In the genomic region with DNA sequence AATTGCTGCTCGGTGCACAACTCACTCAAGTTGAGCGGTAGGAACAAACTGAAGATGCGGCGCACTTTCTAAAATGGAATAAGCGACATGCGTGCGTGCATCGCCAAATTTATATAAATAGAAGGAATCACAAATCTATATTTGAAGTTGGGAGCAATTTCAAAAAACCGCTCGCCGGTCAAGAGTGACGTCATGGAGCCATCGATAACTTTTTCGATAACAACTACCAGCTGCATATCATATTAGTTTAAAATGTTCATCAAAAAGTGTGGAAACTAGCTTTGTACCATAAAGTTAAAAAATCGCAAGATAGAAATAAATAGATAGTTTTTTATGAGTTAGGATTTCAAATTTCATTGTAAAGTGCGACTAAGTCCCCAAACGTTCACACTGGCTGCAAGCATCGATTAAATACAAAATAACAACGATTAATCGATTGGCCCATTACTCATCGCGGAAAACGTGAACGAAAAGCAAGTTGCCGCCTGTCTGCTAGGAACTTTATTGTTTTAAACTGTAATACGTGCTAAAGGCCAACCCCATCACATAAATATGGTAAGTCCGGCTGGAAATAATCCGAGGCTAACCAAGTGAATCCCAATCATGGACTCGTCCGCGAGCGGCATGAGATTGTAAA, we compare ENCODE assay signal across 1 fruit fly cellular context.
TF ChIP-seq lines count a peak whose summit lies in the region.

A gene (minus strand): TSS at position 51 of the 637 bp plus-strand sequence.
A gene (minus strand): TSS at position 51 of the 637 bp plus-strand sequence.
A gene (plus strand): TSS at position 439 of the 637 bp plus-strand sequence.

TF ChIP-seq in whole organism, embryonic, 481 proteins besides CTCF, POLR2A, EP300 and RAD21 (continued from another document and continues in another):
- TF ChIP-seq eve (GFP tag; optimal IDR thresholded peaks at IDR 0.05; lab: Kevin White, UChicago) (no peak), CG12104 (GFP tag; optimal IDR thresholded peaks at IDR 0.05; lab: Kevin White, UChicago) (no peak), fu2 (GFP tag; optimal IDR thresholded peaks at IDR 0.05; lab: Kevin White, UChicago) (no peak), tin (GFP tag; optimal IDR thresholded peaks at IDR 0.05; lab: Kevin White, UChicago) (peak; percentile 4), ind (GFP tag; optimal IDR thresholded peaks at IDR 0.05; lab: Kevin White, UChicago) (no peak), CG12942 (GFP tag; optimal IDR thresholded peaks at IDR 0.05; lab: Kevin White, UChicago) (no peak), CG17612 (GFP tag; IDR thresholded peaks at IDR 0.05; lab: Robert Waterston, UW) (no peak), HHEX (GFP tag; optimal IDR thresholded peaks at IDR 0.05; lab: Kevin White, UChicago) (no peak), ewg (GFP tag; optimal IDR thresholded peaks at IDR 0.05; lab: Kevin White, UChicago) (no peak), fd96Cb (tag; optimal IDR thresholded peaks at IDR 0.05; lab: Kevin White, UChicago) (no peak), Dek (tag; optimal IDR thresholded peaks at IDR 0.05; lab: Kevin White, UChicago) (no peak), zfh1 (GFP tag; IDR thresholded peaks at IDR 0.05; lab: Robert Waterston, UW) (no peak), CG6654 (GFP tag; optimal IDR thresholded peaks at IDR 0.05; lab: Kevin White, UChicago) (no peak), H2.0 (GFP tag; IDR thresholded peaks at IDR 0.05; lab: Robert Waterston, UW) (no peak), lilli (GFP tag; optimal IDR thresholded peaks at IDR 0.05; lab: Kevin White, UChicago) (peak; percentile 53), tup (GFP tag; optimal IDR thresholded peaks at IDR 0.05; lab: Kevin White, UChicago) (no peak), CG9932 (GFP tag; IDR thresholded peaks at IDR 0.05; lab: Robert Waterston, UW) (no peak), CG8290 (GFP tag; optimal IDR thresholded peaks at IDR 0.05; lab: Kevin White, UChicago) (no peak), CG8290 (tag; optimal IDR thresholded peaks at IDR 0.05; lab: Kevin White, UChicago) (no peak), Sry-δ (GFP tag; optimal IDR thresholded peaks at IDR 0.05; lab: Kevin White, UChicago) (peak; percentile 85), Atf3 (GFP tag; optimal IDR thresholded peaks at IDR 0.05; lab: Kevin White, UChicago) (peak; percentile 74), Mad (GFP tag; optimal IDR thresholded peaks at IDR 0.05; lab: Kevin White, UChicago) (no peak), Kr (GFP tag; optimal IDR thresholded peaks at IDR 0.05; lab: Kevin White, UChicago) (no peak), sc (optimal IDR thresholded peaks at IDR 0.05; lab: Kevin White, UChicago) (no peak), sc (GFP tag; optimal IDR thresholded peaks at IDR 0.05; lab: Kevin White, UChicago) (no peak), Vsx1 (GFP tag; optimal IDR thresholded peaks at IDR 0.05; lab: Kevin White, UChicago) (no peak), Hmr (GFP tag; optimal IDR thresholded peaks at IDR 0.05; lab: Kevin White, UChicago) (no peak), CG1602 (GFP tag; optimal IDR thresholded peaks at IDR 0.05; lab: Kevin White, UChicago) (no peak), Xbp1 (GFP tag; optimal IDR thresholded peaks at IDR 0.05; lab: Kevin White, UChicago) (peak; percentile 8), CG17186 (GFP tag; optimal IDR thresholded peaks at IDR 0.05; lab: Kevin White, UChicago) (peak; percentile 35), CG10209 (GFP tag; optimal IDR thresholded peaks at IDR 0.05; lab: Kevin White, UChicago) (no peak), CG2116 (GFP tag; optimal IDR thresholded peaks at IDR 0.05; lab: Kevin White, UChicago) (peak; percentile 95), trh (GFP tag; optimal IDR thresholded peaks at IDR 0.05; lab: Kevin White, UChicago) (no peak), Med (GFP tag; lab: Kevin White, UChicago) (peak; percentile 90), CG8089 (GFP tag; optimal IDR thresholded peaks at IDR 0.05; lab: Kevin White, UChicago) (no peak), Asciz (GFP tag; optimal IDR thresholded peaks at IDR 0.05; lab: Kevin White, UChicago) (no peak), onecut (GFP tag; IDR thresholded peaks at IDR 0.05; lab: Robert Waterston, UW) (no peak), ttk (GFP tag; IDR thresholded peaks at IDR 0.05; lab: Robert Waterston, UW) (no peak), cas (GFP tag; IDR thresholded peaks at IDR 0.05; lab: Robert Waterston, UW) (no peak), CG15696 (tag; optimal IDR thresholded peaks at IDR 0.05; lab: Kevin White, UChicago) (no peak), NfI (GFP tag; optimal IDR thresholded peaks at IDR 0.05; lab: Kevin White, UChicago) (no peak), kay (GFP tag; optimal IDR thresholded peaks at IDR 0.05; lab: Kevin White, UChicago) (peak; percentile 98), sens (GFP tag; lab: Kevin White, UChicago) (peak; percentile 66), Deaf1 (tag; optimal IDR thresholded peaks at IDR 0.05; lab: Kevin White, UChicago) (no peak), Stat92E (GFP tag; optimal IDR thresholded peaks at IDR 0.05; lab: Kevin White, UChicago) (peak in 1 of 3 experiments; percentile 66), CG14965 (GFP tag; optimal IDR thresholded peaks at IDR 0.05; lab: Kevin White, UChicago; ENCODE audit: borderline replicate concordance) (no peak), Jarid2 (GFP tag; optimal IDR thresholded peaks at IDR 0.05; lab: Kevin White, UChicago) (no peak), Dref (GFP tag; IDR thresholded peaks at IDR 0.05; lab: Robert Waterston, UW) (peak; percentile 91), Atf6 (GFP tag; IDR thresholded peaks at IDR 0.05; lab: Robert Waterston, UW) (no peak), CG7271 (tag; optimal IDR thresholded peaks at IDR 0.05; lab: Kevin White, UChicago) (no peak), kni (GFP tag; optimal IDR thresholded peaks at IDR 0.05; lab: Kevin White, UChicago) (no peak), sima (GFP tag; optimal IDR thresholded peaks at IDR 0.05; lab: Kevin White, UChicago) (no peak), B-H1 (GFP tag; IDR thresholded peaks at IDR 0.05; lab: Robert Waterston, UW) (no peak), CG13894 (tag; optimal IDR thresholded peaks at IDR 0.05; lab: Kevin White, UChicago) (peak; percentile 29), Doc3 (GFP tag; IDR thresholded peaks at IDR 0.05; lab: Robert Waterston, UW; ENCODE audit: partially characterized antibody) (peak; percentile 96), schlank (tag; optimal IDR thresholded peaks at IDR 0.05; lab: Kevin White, UChicago) (no peak), D19A (tag; optimal IDR thresholded peaks at IDR 0.05; lab: Kevin White, UChicago) (no peak), oc (tag; optimal IDR thresholded peaks at IDR 0.05; lab: Kevin White, UChicago) (no peak), gcm2 (GFP tag; optimal IDR thresholded peaks at IDR 0.05; lab: Kevin White, UChicago) (no peak), croc (GFP tag; conservative IDR thresholded peaks at IDR 0.05; lab: Robert Waterston, UW) (no peak), Oaz (GFP tag; IDR thresholded peaks at IDR 0.05; lab: Robert Waterston, UW) (no peak), Dip2 (GFP tag; IDR thresholded peaks at IDR 0.05; lab: Robert Waterston, UW) (no peak), so (GFP tag; IDR thresholded peaks at IDR 0.05; lab: Robert Waterston, UW) (no peak), CG9876 (GFP tag; optimal IDR thresholded peaks at IDR 0.05; lab: Kevin White, UChicago) (no peak), CG15479 (GFP tag; optimal IDR thresholded peaks at IDR 0.05; lab: Kevin White, UChicago) (no peak), otp (GFP tag; IDR thresholded peaks at IDR 0.05; lab: Robert Waterston, UW) (no peak), dysf (GFP tag; IDR thresholded peaks at IDR 0.05; lab: Robert Waterston, UW) (no peak), sob (GFP tag; IDR thresholded peaks at IDR 0.05; lab: Robert Waterston, UW) (no peak), Ets97D (GFP tag; optimal IDR thresholded peaks at IDR 0.05; lab: Kevin White, UChicago) (peak; percentile 82), Aef1 (GFP tag; IDR thresholded peaks at IDR 0.05; lab: Robert Waterston, UW) (no peak), sqz (GFP tag; optimal IDR thresholded peaks at IDR 0.05; lab: Kevin White, UChicago) (no peak), toy (GFP tag; IDR thresholded peaks at IDR 0.05; lab: Robert Waterston, UW) (no peak), Xrp1 (GFP tag; IDR thresholded peaks at IDR 0.05; lab: Robert Waterston, UW) (peak; percentile 18; the same call in 1 of the 2 replicates), run (tag; optimal IDR thresholded peaks at IDR 0.05; lab: Kevin White, UChicago) (no peak), pros (GFP tag; optimal IDR thresholded peaks at IDR 0.05; lab: Kevin White, UChicago) (no peak), CG15269 (tag; optimal IDR thresholded peaks at IDR 0.05; lab: Kevin White, UChicago) (no peak), CG12744 (GFP tag; optimal IDR thresholded peaks at IDR 0.05; lab: Kevin White, UChicago) (no peak), Pdp1 (GFP tag; optimal IDR thresholded peaks at IDR 0.05; lab: Kevin White, UChicago) (peak in 1 of 2 experiments; percentile 29), CG15073 (GFP tag; optimal IDR thresholded peaks at IDR 0.05; lab: Kevin White, UChicago) (no peak), hb (GFP tag; IDR thresholded peaks at IDR 0.05; lab: Robert Waterston, UW; ENCODE audit: partially characterized antibody) (peak; percentile 86), pan (optimal IDR thresholded peaks at IDR 0.05; lab: Kevin White, UChicago) (no peak), pan (GFP tag; optimal IDR thresholded peaks at IDR 0.05 in 1 of 2, IDR thresholded peaks at IDR 0.05 in 1 of 2) (no peak), CG11504 (tag; optimal IDR thresholded peaks at IDR 0.05; lab: Kevin White, UChicago) (peak; percentile 15), CG7745 (tag; optimal IDR thresholded peaks at IDR 0.05; lab: Kevin White, UChicago) (no peak), her (GFP tag; optimal IDR thresholded peaks at IDR 0.05; lab: Kevin White, UChicago) (no peak), pnt (GFP tag; optimal IDR thresholded peaks at IDR 0.05; lab: Kevin White, UChicago) (no peak), YL-1 (GFP tag; optimal IDR thresholded peaks at IDR 0.05; lab: Kevin White, UChicago) (peak; percentile 86), CG34224 (GFP tag; IDR thresholded peaks at IDR 0.05; lab: Robert Waterston, UW; ENCODE audit: partially characterized antibody) (peak; percentile 96), usp (GFP tag; optimal IDR thresholded peaks at IDR 0.05; lab: Kevin White, UChicago) (no peak), CG1647 (GFP tag; optimal IDR thresholded peaks at IDR 0.05; lab: Kevin White, UChicago) (no peak), CG4617 (GFP tag; optimal IDR thresholded peaks at IDR 0.05; lab: Kevin White, UChicago; ENCODE audit: borderline replicate concordance) (peak; percentile 56), lov (optimal IDR thresholded peaks at IDR 0.05; lab: Kevin White, UChicago) (no peak), lov (GFP tag; IDR thresholded peaks at IDR 0.05; lab: Robert Waterston, UW) (no peak), H15 (GFP tag; IDR thresholded peaks at IDR 0.05; lab: Robert Waterston, UW) (no peak), Hr39 (optimal IDR thresholded peaks at IDR 0.05; lab: Kevin White, UChicago) (no peak), grn (GFP tag; optimal IDR thresholded peaks at IDR 0.05; lab: Kevin White, UChicago) (no peak), D (optimal IDR thresholded peaks at IDR 0.05; lab: Kevin White, UChicago) (no peak), D (GFP tag; optimal IDR thresholded peaks at IDR 0.05; lab: Kevin White, UChicago) (no peak), danr (GFP tag; IDR thresholded peaks at IDR 0.05; lab: Robert Waterston, UW) (no peak), CG3065 (GFP tag; optimal IDR thresholded peaks at IDR 0.05; lab: Kevin White, UChicago) (no peak), CG32532 (GFP tag; IDR thresholded peaks at IDR 0.05; lab: Robert Waterston, UW) (no peak), CG18619 (GFP tag; optimal IDR thresholded peaks at IDR 0.05; lab: Kevin White, UChicago) (no peak), CG4404 (GFP tag; IDR thresholded peaks at IDR 0.05; lab: Robert Waterston, UW) (no peak), insv (GFP tag; optimal IDR thresholded peaks at IDR 0.05; lab: Kevin White, UChicago) (peak in 1 of 2 experiments; percentile 4), CG1832 (GFP tag; optimal IDR thresholded peaks at IDR 0.05; lab: Kevin White, UChicago) (no peak), crc (GFP tag; optimal IDR thresholded peaks at IDR 0.05; lab: Kevin White, UChicago) (no peak), gt (GFP tag; IDR thresholded peaks at IDR 0.05; lab: Robert Waterston, UW) (no peak), CG13624 (GFP tag; optimal IDR thresholded peaks at IDR 0.05; lab: Kevin White, UChicago) (peak; percentile 52), ac (GFP tag; optimal IDR thresholded peaks at IDR 0.05; lab: Kevin White, UChicago) (no peak), trem (tag; optimal IDR thresholded peaks at IDR 0.05; lab: Kevin White, UChicago) (peak; percentile 83), Fer3 (tag; optimal IDR thresholded peaks at IDR 0.05; lab: Kevin White, UChicago) (no peak), CG13424 (tag; optimal IDR thresholded peaks at IDR 0.05; lab: Kevin White, UChicago) (no peak), CG9215 (GFP tag; IDR thresholded peaks at IDR 0.05; lab: Robert Waterston, UW) (no peak), Trl (optimal IDR thresholded peaks at IDR 0.05; lab: Kevin White, UChicago) (no peak), Trl (GFP tag; optimal IDR thresholded peaks at IDR 0.05; lab: Kevin White, UChicago) (peak; percentile 17), CG18262 (tag; optimal IDR thresholded peaks at IDR 0.05; lab: Kevin White, UChicago) (peak; percentile 26), Hr3 (GFP tag; optimal IDR thresholded peaks at IDR 0.05; lab: Kevin White, UChicago) (no peak), Doc2 (GFP tag; IDR thresholded peaks at IDR 0.05; lab: Robert Waterston, UW) (no peak), PHDP (tag; optimal IDR thresholded peaks at IDR 0.05; lab: Kevin White, UChicago) (no peak), fru (optimal IDR thresholded peaks at IDR 0.05; lab: Kevin White, UChicago) (no peak), slou (GFP tag; optimal IDR thresholded peaks at IDR 0.05; lab: Kevin White, UChicago) (no peak), NC2β (GFP tag; optimal IDR thresholded peaks at IDR 0.05; lab: Kevin White, UChicago) (peak; percentile 36), CG17361 (GFP tag; IDR thresholded peaks at IDR 0.05; lab: Robert Waterston, UW) (peak; percentile 38; the same call in 1 of the 3 replicates), grau (tag; optimal IDR thresholded peaks at IDR 0.05; lab: Kevin White, UChicago) (no peak), CG10267 (tag; optimal IDR thresholded peaks at IDR 0.05; lab: Kevin White, UChicago) (peak; percentile 57), hth (optimal IDR thresholded peaks at IDR 0.05; lab: Kevin White, UChicago) (no peak), Lpt (GFP tag; optimal IDR thresholded peaks at IDR 0.05; lab: Kevin White, UChicago) (no peak), CG17359 (tag; optimal IDR thresholded peaks at IDR 0.05; lab: Kevin White, UChicago) (no peak), seq (GFP tag; IDR thresholded peaks at IDR 0.05; lab: Robert Waterston, UW) (no peak), Gsc (GFP tag; IDR thresholded peaks at IDR 0.05; lab: Robert Waterston, UW) (no peak), CG14050 (GFP tag; IDR thresholded peaks at IDR 0.05; lab: Robert Waterston, UW) (no peak)
